Fruit fly (Drosophila melanogaster) whole organism, adult: ENCODE results near the gene CG7879.

Experiments used
- CG11617 ChIP-seq: fragments of 200-800 bp; sonication (Bioruptor generic); optimal IDR thresholded peaks from 2 replicates; lab custom pipeline; 2017; ENCODE audit warnings: mild to moderate bottlenecking, missing biosample characterization, missing genetic modification reagents, missing genetic modification characterization
- CG12768 ChIP-seq: fragments of 200-800 bp; sonication (Bioruptor generic); optimal IDR thresholded peaks from 2 replicates; lab custom pipeline; 2017; ENCODE audit warnings: missing biosample characterization, missing genetic modification characterization, mild to moderate bottlenecking, moderate library complexity, missing genetic modification reagents
- CG1620 ChIP-seq: fragments of 200-800 bp; sonication (Bioruptor generic); optimal IDR thresholded peaks from 2 replicates; lab custom pipeline; 2016; ENCODE audit warnings: missing biosample characterization, missing genetic modification characterization
- CG5204 ChIP-seq: fragments of 200-800 bp; sonication (Bioruptor generic); optimal IDR thresholded peaks from 2 replicates; lab custom pipeline; 2016; ENCODE audit warnings: missing biosample characterization, missing genetic modification characterization
- CG7045 ChIP-seq: fragments of 200-800 bp; sonication (Bioruptor generic); optimal IDR thresholded peaks from 2 replicates; lab custom pipeline; 2017; ENCODE audit warnings: missing biosample characterization, mild to moderate bottlenecking, missing genetic modification characterization
- Clk ChIP-seq: fragments of 200-800 bp; sonication (Bioruptor generic); optimal IDR thresholded peaks from 2 replicates; lab custom pipeline; 2017; ENCODE audit warnings: missing biosample characterization, missing genetic modification characterization
- Mnt ChIP-seq: fragments of 200-800 bp; sonication (Bioruptor generic); optimal IDR thresholded peaks from 2 replicates; lab custom pipeline; 2016; ENCODE audit warnings: missing biosample characterization, mild to moderate bottlenecking, missing genetic modification characterization
- cnc ChIP-seq, 2 experiments: fragments of >200 bp; optimal IDR thresholded peaks; 2 replicates each; lab custom pipeline; 2017

DNA sequence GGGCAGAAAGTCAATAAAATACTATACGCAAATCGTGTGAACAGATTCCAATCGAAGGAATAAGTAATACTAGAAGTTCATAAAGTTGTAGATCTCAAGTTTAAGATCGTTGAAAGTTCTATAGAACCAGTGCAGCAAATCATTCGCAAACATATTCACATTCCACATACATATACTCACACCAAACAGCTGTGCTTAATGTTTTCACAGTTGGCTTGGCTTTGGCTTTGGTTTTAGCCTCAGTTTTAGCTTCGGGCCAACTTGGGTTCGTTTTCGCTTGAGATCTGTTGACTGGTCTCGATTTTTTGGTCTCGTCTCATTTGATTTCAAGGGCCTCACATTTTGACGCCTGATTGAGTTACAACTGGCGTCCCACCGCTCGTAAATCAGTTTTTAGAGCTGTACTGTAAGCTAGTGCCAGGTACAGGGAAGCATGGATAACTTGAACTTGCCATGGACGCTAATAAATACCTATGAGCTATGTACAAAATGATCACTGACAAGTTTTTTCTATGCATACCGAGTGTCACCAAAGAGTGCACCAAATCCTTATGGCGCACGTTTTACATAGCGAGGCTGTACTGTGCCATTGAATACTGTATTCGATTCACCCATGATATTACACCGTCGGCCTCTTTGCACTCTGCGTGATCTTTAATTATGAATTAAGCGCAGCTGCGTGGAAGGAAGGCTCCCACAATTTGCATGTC, 18.9 kb upstream of the CG7879 start:
- TF ChIP-seq CG1620 (GFP tag; lab: Kevin White, UChicago), result peak; percentile 62
- peak; percentile 68 for TF ChIP-seq Clk (GFP tag; lab: Kevin White, UChicago)
- peak; percentile 82 for TF ChIP-seq CG7045 (GFP tag; lab: Kevin White, UChicago)
- TF ChIP-seq CG5204, result peak; percentile 81
- peak; percentile 79 for TF ChIP-seq CG12768 (GFP tag; lab: Kevin White, UChicago)
- TF ChIP-seq Mnt, result peak; percentile 46
- peak; percentile 37 for TF ChIP-seq CG11617 (GFP tag; lab: Kevin White, UChicago)
- no peak for TF ChIP-seq cnc (optimal IDR thresholded peaks at IDR 0.05; lab: Kevin White, UChicago)
